Worm (Caenorhabditis elegans): Measurements from ENCODE around the gene chup-1.
A peak's percentile ranks its signal among the peaks of the same experiment; 100 is the strongest.

- peak; percentile 50 for TF ChIP-seq W03F9.2 (tag; optimal IDR thresholded peaks at IDR 0.05)
- peak; percentile 92 for TF ChIP-seq dao-5 (tag; optimal IDR thresholded peaks at IDR 0.05)
Measured at ce11 chrX:8835887-8836348, 44.0 kb downstream of the chup-1 start, which contains the start of gene C28G1.2.

All from whole organism, L4/young adult.